Fruit fly (Drosophila melanogaster): Measurements from ENCODE around the gene CG17930.

- TF ChIP-seq bab1 (GFP tag; optimal IDR thresholded peaks at IDR 0.05) (no peak), CG14711 (tag; optimal IDR thresholded peaks at IDR 0.05) (no peak), cnc (optimal IDR thresholded peaks at IDR 0.05) (no peak), CG1620 (GFP tag; optimal IDR thresholded peaks at IDR 0.05) (no peak), CG12768 (GFP tag; optimal IDR thresholded peaks at IDR 0.05) (no peak), kay (GFP tag; ENCODE audit: borderline replicate concordance) (no peak), CG7101 (tag; optimal IDR thresholded peaks at IDR 0.05) (no peak), Crg-1 (GFP tag; optimal IDR thresholded peaks at IDR 0.05) (no peak), ovo (GFP tag; optimal IDR thresholded peaks at IDR 0.05) (no peak)
Measured at dm6 chr3R:16281033-16281680, 46.5 kb upstream of the CG17930 start.

All from whole organism, adult.